Fruit fly (Drosophila melanogaster): ENCODE measurements around the gene CG33648.

Gene CG33648

dm6 chr2L:14537432-14538221, 13.5 kb downstream of the CG33648 start (continued):
- TF ChIP-seq CG18619 (GFP tag; optimal IDR thresholded peaks at IDR 0.05) = no peak
- no peak for TF ChIP-seq sim (GFP tag; IDR thresholded peaks at IDR 0.05)
- TF ChIP-seq CG9817 (tag; optimal IDR thresholded peaks at IDR 0.05) = peak; percentile 12
- TF ChIP-seq CG4854 (GFP tag; optimal IDR thresholded peaks at IDR 0.05) = no peak
- TF ChIP-seq fu2 (GFP tag; optimal IDR thresholded peaks at IDR 0.05) = no peak
- TF ChIP-seq Gug (GFP tag; IDR thresholded peaks at IDR 0.05) = no peak
- TF ChIP-seq CG6272 (GFP tag; IDR thresholded peaks at IDR 0.05) = no peak
- TF ChIP-seq Sox102F (GFP tag; optimal IDR thresholded peaks at IDR 0.05) = peak; percentile 47
- no peak for TF ChIP-seq tll (GFP tag; optimal IDR thresholded peaks at IDR 0.05)
- peak; percentile 54 for TF ChIP-seq CG9437 (GFP tag; optimal IDR thresholded peaks at IDR 0.05)
- 0 out of 4 replicates have a peak, but pooled peaks have one; percentile 25 for TF ChIP-seq chinmo (GFP tag; IDR thresholded peaks at IDR 0.05; ENCODE audit: partially characterized antibody)
- TF ChIP-seq CG31365 (tag; optimal IDR thresholded peaks at IDR 0.05) = no peak
- no peak for TF ChIP-seq org-1 (GFP tag; optimal IDR thresholded peaks at IDR 0.05)
- no peak for TF ChIP-seq Nf-YB (GFP tag; optimal IDR thresholded peaks at IDR 0.05)
- TF ChIP-seq Trl (optimal IDR thresholded peaks at IDR 0.05) = no peak
- no peak for TF ChIP-seq Trl (GFP tag; optimal IDR thresholded peaks at IDR 0.05)
- no peak for TF ChIP-seq E2f2 (GFP tag; IDR thresholded peaks at IDR 0.05)
- no peak for TF ChIP-seq Camta (GFP tag; optimal IDR thresholded peaks at IDR 0.05)
- peak; percentile 76 for TF ChIP-seq phol (tag; optimal IDR thresholded peaks at IDR 0.05)
- TF ChIP-seq jumu (GFP tag; optimal IDR thresholded peaks at IDR 0.05) = no peak
- TF ChIP-seq unc-4 (GFP tag; IDR thresholded peaks at IDR 0.05; ENCODE audit: partially characterized antibody) = no peak
- TF ChIP-seq sqz (GFP tag; optimal IDR thresholded peaks at IDR 0.05) = peak; percentile 45
- TF ChIP-seq CG8359 (GFP tag; optimal IDR thresholded peaks at IDR 0.05; ENCODE audit: borderline replicate concordance) = no peak
- 0 out of 2 replicates have a peak, but pooled peaks have one; percentile 14 for TF ChIP-seq ara (GFP tag; IDR thresholded peaks at IDR 0.05)
- TF ChIP-seq row (GFP tag; IDR thresholded peaks at IDR 0.05) = no peak
- TF ChIP-seq dmrt99B (tag; optimal IDR thresholded peaks at IDR 0.05) = peak; percentile 64
- no peak for TF ChIP-seq sc (optimal IDR thresholded peaks at IDR 0.05)
- peak; percentile 15 for TF ChIP-seq sc (GFP tag; optimal IDR thresholded peaks at IDR 0.05)
- no peak for TF ChIP-seq CG14667 (GFP tag; IDR thresholded peaks at IDR 0.05)
- TF ChIP-seq Hr39 (optimal IDR thresholded peaks at IDR 0.05) = no peak
- peak; percentile 66 for TF ChIP-seq CG13424 (tag; optimal IDR thresholded peaks at IDR 0.05)
- TF ChIP-seq Hand (GFP tag; optimal IDR thresholded peaks at IDR 0.05) = no peak
- TF ChIP-seq pita (GFP tag; optimal IDR thresholded peaks at IDR 0.05) = no peak
- no peak for TF ChIP-seq dysf (GFP tag; IDR thresholded peaks at IDR 0.05)
- TF ChIP-seq bowl (GFP tag; IDR thresholded peaks at IDR 0.05) = no peak
- no peak for TF ChIP-seq wor (GFP tag; IDR thresholded peaks at IDR 0.05)
- peak; percentile 44 for TF ChIP-seq Oli (tag; optimal IDR thresholded peaks at IDR 0.05)
- no peak for TF ChIP-seq CG32532 (GFP tag; IDR thresholded peaks at IDR 0.05)
- TF ChIP-seq jing (GFP tag; optimal IDR thresholded peaks at IDR 0.05) = no peak
- TF ChIP-seq oc (tag; optimal IDR thresholded peaks at IDR 0.05) = peak; percentile 39
- no peak for TF ChIP-seq seq (GFP tag; IDR thresholded peaks at IDR 0.05)
- no peak for TF ChIP-seq pzg (GFP tag; optimal IDR thresholded peaks at IDR 0.05)
- TF ChIP-seq Atf3 (GFP tag; optimal IDR thresholded peaks at IDR 0.05) = no peak
- TF ChIP-seq CG11247 (GFP tag; IDR thresholded peaks at IDR 0.05) = no peak
- TF ChIP-seq Hr51 (GFP tag; optimal IDR thresholded peaks at IDR 0.05) = peak in 1 of 2 experiments; percentile 53
- no peak for TF ChIP-seq CG13296 (GFP tag; optimal IDR thresholded peaks at IDR 0.05)
- TF ChIP-seq CG10321 (GFP tag; IDR thresholded peaks at IDR 0.05) = no peak
- peak; percentile 24 for TF ChIP-seq odd (GFP tag; optimal IDR thresholded peaks at IDR 0.05)
- no peak for TF ChIP-seq CG7372 (GFP tag; IDR thresholded peaks at IDR 0.05)
- no peak for TF ChIP-seq zf30C (GFP tag; optimal IDR thresholded peaks at IDR 0.05)

All from whole organism, embryonic.